Fruit fly (Drosophila melanogaster): ENCODE data around the gene CG6931.

Gene CG6931

DNA sequence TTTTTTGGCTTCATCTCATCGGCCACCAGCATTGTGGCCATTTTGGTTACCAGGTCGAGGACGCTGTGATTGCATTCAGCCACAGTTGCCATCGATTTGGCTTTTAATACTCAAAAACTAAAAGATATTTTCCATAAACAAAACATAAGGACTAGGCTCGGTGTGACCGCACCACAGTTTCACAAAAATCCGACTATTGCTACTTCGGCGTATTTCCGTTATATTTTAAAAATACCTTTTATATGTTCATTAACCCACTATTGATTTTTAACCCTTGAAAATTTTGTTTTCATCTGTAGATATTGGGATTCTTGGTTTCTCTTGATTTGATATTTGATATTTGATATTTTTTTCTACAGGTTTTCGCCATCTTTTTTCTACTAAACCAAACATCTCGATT lies 7.4 kb downstream of the CG6931 start, which contains the start of gene Grip163:
Gene Grip163 (minus strand): TSS at position 180 of the 400 bp plus-strand sequence.
- TF ChIP-seq CTCF (optimal IDR thresholded peaks at IDR 0.05): no peak
- TF ChIP-seq CG8478 (optimal IDR thresholded peaks at IDR 0.05): no peak

DNA sequence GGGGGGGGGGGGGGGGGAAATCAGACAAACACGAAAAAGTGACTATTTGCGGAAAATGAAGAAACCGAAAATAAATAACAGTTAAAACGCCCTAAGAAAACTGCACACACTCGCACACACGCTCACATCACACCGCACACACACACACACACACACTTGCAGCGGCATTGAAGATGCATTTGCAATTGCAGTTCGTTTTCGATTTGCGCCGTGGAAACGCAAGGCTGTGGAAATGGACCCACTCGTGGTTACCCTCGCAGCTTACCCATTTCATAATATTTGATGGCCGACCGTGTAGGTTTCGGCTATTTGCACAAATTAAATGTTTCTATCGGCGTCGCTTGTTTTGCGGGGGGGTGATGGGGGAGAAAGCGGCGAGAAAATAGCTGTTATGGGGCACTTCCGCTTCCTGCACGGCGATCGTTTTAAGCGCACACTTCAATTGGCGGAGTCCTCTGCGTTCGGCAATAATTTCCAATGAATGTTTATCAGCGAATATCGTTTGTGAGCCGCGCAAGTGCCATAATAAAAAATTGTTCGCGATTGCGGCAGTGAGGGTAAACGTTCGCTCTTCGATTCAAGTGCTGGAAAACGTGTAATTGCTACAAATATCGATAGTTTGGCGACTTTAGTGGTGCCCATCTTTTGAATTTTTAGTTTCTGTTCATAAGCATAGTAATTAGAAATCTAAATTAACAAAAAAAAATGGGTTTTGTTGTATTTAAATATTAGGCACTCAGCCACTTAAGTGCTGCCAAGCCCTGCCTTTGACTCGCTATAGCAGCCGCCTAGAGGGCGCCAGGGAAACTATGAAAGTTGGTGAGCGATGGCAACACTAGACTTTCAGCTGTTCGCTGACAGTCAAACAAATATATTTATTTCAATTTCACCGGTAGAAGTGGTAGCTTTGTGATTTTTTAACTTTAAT lies 12.0 kb downstream of the CG6931 start, which contains the start of the genes Pop2 and CG6928:
Gene Pop2 (minus strand): TSS at position 595 of the 928 bp plus-strand sequence.
Gene CG6928 (plus strand): TSS at position 835 of the 928 bp plus-strand sequence.
- TF ChIP-seq CG8478 (optimal IDR thresholded peaks at IDR 0.05) (no peak), CTCF (optimal IDR thresholded peaks at IDR 0.05) (peak; percentile 86 to 89)

DNA sequence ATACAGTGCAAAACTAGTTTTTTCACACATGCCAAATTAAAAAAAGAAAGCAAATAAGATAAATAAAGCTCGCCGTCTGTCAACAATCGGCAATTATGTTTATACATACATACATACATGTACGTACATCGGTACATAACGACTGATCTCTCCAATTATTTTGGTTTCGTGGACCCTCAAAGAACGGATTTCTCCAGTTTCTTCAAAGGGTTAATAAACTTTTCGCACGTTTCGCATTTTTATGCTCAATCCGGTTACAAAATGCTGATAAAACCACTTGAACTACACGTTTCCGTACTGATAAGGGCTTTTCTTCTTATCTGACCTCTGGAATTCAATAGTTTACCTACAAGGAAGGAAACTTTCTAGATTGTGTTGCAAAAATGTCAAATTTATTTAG lies 12.9 kb downstream of the CG6931 start:
- TF ChIP-seq CTCF (optimal IDR thresholded peaks at IDR 0.05): no peak
- TF ChIP-seq CG8478 (optimal IDR thresholded peaks at IDR 0.05): no peak

DNA sequence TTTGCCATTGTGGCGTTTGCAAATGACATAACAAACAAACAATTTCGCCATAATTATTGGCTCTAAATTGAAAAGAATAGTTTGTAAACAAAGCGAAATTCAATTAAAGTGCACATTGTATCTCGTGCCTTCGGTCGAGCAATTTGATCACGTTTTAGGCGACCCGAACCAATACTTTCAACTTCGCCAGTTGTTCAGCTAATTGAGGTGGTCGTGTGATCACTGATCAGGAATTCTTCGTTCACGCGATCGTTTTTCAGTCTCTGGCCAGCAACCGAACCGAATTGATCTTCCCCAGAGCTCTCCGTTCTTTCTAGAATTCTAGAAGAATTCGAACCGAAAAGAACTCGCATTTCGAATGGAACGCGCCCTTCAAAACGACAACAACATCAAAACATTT lies 13.6 kb downstream of the CG6931 start:
- no peak for TF ChIP-seq CG8478 (optimal IDR thresholded peaks at IDR 0.05)
- no peak for TF ChIP-seq CTCF (optimal IDR thresholded peaks at IDR 0.05)

DNA sequence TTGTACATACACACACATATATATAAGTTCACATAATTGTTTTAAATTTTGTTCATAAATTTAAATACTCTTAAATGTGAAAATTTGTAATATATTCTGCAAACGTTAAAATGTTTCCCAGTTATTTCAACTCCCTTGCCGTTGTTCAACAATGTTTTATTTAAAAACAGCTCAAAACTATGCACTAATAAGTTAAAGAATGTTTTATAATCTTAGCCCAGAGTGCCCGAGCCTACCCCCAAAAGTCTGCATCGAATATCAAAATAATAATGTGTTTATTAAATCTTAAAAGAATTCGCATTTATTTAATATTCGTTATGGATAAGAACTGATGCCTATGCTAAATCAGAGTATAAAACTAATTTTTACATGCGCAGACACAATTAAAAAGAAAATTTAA lies 17.4 kb downstream of the CG6931 start:
- no peak for TF ChIP-seq CG8478 (optimal IDR thresholded peaks at IDR 0.05)
- no peak for TF ChIP-seq CTCF (optimal IDR thresholded peaks at IDR 0.05)

DNA sequence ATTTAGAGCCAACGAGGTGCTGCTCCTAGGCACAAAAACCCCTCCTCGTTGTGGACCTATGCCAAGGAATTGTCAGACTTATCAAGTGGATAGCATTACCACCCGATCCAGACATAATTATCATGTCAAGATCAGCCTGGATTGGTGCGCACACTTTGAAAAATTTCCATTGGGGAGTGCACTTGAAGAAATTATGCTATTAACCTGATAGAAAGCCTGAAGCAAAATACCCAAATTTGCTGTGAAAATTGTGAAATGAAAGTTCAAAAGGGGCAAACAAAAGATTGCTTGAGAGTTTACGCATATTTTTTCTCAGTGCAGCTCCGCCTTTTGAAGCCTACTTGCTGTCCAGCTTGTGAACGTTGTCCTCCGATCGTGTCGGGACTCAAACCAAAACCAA lies 23.2 kb downstream of the CG6931 start:
- no peak for TF ChIP-seq CG8478 (optimal IDR thresholded peaks at IDR 0.05)
- no peak for TF ChIP-seq CTCF (optimal IDR thresholded peaks at IDR 0.05)

DNA sequence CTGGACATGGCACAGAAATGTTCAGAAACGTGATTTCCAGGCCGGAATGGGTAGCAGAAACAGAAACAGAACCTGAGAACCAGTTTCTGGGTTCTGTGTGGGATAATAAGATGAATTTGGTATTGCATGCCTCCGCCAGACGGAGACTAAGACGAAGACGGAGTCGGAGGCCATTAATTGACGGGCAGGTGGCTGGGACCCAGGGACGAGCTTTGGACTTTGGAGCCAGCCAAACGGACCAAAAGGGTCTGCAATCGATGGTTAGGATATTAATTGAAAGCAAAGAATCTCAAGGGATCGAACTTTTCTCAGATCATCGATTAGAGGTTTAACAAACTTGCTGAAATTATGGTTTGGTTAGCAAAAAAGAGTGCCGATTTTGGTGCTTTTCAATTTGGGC lies 23.7 kb downstream of the CG6931 start:
- TF ChIP-seq CTCF (optimal IDR thresholded peaks at IDR 0.05) (no peak), CG8478 (optimal IDR thresholded peaks at IDR 0.05) (no peak)

DNA sequence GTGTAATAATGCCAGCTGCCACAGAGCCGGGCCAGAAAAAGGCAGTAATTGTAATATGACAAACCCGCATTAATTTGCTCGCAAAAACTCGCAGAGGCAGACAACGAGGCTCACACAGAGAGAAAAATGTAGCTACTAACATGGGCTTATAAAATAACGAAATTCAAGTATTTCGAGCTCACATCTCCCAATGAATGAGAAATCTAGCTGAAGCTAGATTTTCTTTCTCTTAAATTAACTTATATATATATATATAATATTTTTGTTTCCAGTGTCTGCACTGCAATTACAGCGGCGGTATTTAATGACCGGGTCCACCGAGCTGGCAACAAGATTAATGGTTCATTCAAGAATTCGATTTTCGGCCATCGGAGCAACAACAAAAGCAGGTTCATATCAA lies 25.6 kb downstream of the CG6931 start:
- TF ChIP-seq CTCF (optimal IDR thresholded peaks at IDR 0.05) (no peak), CG8478 (optimal IDR thresholded peaks at IDR 0.05) (no peak)

DNA sequence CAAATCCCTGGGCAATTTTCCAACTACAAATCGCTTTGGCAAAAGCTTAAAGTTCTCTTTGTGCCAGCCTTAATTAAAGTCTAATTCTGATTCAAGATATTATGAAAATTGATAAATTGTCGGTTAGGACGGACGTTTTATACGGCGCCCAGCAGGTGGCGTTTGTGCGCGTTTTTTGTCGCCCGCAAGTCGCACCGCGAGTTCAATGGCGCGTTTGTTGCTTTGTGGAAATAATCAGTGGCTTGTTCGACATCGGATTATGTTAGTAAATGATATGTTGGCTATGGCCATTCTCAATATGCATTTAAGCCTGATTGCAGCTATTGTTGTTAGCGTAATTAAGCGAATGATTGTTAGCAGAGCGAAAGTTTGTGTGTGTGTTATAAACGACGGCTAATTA lies 31.4 kb downstream of the CG6931 start:
- no peak for TF ChIP-seq CG8478 (optimal IDR thresholded peaks at IDR 0.05)
- TF ChIP-seq CTCF (optimal IDR thresholded peaks at IDR 0.05): peak; percentile 73 to 74

DNA sequence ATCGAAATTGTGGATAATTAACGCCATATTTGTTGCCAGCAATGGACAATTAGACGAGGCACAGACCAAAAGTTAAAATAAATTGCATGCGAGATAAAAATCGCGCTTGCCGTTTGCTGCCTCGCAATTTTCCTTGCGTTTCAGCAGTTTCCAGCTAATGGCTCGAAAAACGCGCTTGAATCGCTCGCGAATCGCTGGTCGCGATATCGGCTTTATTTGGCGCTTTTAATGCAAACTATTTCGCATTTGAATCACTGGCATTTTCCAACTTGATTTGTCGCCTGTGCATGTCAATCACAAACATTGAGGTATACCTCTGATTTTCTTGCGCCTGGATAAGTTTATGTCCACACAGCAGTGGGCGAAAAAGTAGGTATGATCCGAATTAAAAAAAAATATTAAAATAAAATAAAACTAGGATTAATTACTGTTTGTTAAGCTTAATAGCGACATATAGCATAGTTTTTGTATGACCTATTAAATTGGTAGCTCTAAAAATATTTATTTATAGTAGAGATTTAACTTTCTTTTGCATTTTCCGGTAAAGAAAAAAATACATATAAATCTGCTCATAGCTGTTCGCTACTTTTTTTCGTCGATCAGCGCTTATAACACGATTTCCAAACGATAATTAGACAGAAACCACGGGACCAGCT lies 32.7 kb downstream of the CG6931 start:
- TF ChIP-seq CG8478 (optimal IDR thresholded peaks at IDR 0.05) (no peak), CTCF (optimal IDR thresholded peaks at IDR 0.05) (no peak)

DNA sequence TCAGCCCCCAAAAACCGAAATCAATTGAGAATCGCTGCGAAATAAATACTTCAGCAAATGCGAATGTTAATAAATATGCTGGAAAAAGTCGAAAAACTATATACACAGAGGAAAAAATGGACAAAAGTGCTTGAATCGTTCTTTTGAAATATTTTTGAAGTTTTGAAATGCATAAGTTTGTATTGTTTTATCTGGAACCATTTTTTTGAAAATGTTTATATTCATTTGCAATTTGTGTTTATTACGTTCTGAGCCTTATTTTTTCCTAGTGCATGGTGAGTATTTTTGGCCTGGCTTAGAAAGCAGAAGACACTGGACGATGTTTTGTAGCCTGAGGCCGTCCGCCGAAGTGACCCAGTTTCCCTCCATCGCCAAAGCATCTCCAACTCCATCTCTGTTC lies 34.4 kb downstream of the CG6931 start:
- TF ChIP-seq CG8478 (optimal IDR thresholded peaks at IDR 0.05) (no peak), CTCF (optimal IDR thresholded peaks at IDR 0.05) (no peak)

DNA sequence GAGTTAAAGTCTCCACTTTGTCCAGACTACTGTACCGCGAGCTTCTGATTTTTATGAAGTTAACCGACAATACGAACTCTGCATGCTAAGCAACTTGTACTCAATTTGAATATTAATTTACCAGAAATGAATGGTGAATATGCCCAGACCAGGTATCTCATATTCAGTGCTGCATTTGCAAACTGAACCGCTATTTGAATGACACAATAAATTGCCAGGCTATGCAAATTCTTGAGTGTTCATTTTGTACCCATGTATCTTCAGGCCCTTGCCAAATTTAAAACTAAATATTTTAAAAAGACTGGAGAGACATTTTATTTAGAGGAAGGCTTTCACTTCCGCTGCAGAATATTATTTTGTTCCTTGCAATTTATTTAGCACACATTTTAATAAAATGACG lies 37.4 kb downstream of the CG6931 start:
- TF ChIP-seq CG8478 (optimal IDR thresholded peaks at IDR 0.05): no peak
- no peak for TF ChIP-seq CTCF (optimal IDR thresholded peaks at IDR 0.05)

DNA sequence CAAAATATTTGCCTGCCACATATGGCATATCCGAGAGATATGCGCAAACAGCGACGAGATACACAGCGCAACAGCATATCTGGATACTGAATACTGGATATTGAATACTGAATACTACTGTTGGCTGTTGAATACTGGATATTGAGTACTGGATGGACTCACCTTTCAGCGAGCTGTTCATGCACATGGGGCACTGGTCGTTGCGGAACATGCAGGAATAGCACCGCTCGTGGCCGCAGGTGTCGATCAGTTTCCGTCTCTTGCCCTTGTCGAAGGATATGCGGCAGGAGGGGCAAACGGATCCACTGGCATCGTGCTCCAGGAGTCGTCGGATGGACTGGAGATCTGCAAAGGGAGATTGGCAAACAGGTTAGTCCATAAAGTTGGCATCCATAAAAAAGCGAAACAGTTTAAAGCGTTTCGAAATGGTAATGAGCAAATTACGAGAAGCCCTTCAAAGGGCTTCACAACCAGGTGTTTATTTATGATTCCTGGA lies 38.0 kb downstream of the CG6931 start:
- TF ChIP-seq CG8478 (optimal IDR thresholded peaks at IDR 0.05) (no peak), CTCF (optimal IDR thresholded peaks at IDR 0.05) (no peak)

DNA sequence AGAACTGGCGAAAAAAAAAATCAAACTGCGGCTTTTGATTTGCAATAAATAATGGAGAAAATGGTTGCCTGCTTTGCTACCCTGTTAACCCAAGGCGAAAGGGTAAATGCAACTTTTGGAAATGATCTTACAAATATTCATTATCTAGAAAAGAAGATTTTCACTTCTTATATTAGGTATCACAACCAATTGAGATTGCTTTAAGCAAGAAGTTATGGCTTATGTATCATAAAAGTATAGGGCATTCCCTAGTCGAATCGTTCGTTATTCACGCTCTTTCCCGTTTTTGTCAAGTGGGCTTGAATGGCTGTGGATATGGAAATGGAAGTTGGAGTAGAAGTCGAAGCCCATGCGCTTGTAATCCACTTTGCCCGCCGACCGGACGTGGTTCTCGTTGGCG lies 40.0 kb downstream of the CG6931 start:
- no peak for TF ChIP-seq CG8478 (optimal IDR thresholded peaks at IDR 0.05)
- TF ChIP-seq CTCF (optimal IDR thresholded peaks at IDR 0.05): no peak

DNA sequence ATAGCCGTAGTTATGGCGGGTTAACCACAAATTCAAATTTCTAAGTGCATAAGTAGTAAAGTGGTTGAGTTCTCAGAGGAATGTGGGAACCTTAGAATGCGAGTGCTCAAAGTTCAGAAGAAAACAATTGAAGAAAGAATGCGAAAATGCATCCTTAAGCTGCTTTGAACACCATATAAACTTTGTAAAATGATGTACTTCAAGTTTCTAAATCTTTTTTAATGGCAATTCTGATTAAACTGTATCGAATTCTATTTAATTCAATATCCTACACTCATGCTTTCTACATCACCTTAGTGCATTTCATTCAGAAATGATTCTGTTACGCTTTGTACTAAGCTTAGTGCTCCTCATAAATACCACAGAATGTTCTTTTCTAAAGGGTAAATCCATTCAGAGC lies 41.7 kb downstream of the CG6931 start, which contains the start of gene CG43993:
Gene CG43993 (plus strand): TSS at position 301 of the 400 bp plus-strand sequence.
- TF ChIP-seq CTCF (optimal IDR thresholded peaks at IDR 0.05) (no peak), CG8478 (optimal IDR thresholded peaks at IDR 0.05) (no peak)

DNA sequence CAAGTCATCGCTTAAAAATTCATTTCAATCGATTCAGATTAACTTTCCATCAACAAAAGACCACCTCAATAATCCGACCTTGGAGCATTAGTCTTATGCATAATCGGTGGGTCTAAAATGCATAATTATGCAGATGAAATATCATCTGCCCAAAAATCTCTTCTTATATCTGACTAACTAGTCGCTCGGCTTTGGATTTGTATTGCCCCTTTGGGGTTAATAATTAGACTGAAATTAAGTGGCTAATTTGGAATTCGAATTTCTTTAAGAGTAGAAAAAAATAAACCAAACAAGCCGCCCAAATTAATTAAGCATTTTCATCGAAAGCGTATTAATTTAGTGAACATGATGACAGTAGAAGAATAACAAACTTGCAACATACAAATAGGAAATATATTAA lies 46.1 kb downstream of the CG6931 start:
- TF ChIP-seq CTCF (optimal IDR thresholded peaks at IDR 0.05) (no peak), CG8478 (optimal IDR thresholded peaks at IDR 0.05) (no peak)
